Fruit fly (Drosophila melanogaster): ENCODE results near the gene Mst27D.
A peak's percentile ranks its signal among the peaks of the same experiment; 100 is the strongest.

Gene Mst27D

DNA sequence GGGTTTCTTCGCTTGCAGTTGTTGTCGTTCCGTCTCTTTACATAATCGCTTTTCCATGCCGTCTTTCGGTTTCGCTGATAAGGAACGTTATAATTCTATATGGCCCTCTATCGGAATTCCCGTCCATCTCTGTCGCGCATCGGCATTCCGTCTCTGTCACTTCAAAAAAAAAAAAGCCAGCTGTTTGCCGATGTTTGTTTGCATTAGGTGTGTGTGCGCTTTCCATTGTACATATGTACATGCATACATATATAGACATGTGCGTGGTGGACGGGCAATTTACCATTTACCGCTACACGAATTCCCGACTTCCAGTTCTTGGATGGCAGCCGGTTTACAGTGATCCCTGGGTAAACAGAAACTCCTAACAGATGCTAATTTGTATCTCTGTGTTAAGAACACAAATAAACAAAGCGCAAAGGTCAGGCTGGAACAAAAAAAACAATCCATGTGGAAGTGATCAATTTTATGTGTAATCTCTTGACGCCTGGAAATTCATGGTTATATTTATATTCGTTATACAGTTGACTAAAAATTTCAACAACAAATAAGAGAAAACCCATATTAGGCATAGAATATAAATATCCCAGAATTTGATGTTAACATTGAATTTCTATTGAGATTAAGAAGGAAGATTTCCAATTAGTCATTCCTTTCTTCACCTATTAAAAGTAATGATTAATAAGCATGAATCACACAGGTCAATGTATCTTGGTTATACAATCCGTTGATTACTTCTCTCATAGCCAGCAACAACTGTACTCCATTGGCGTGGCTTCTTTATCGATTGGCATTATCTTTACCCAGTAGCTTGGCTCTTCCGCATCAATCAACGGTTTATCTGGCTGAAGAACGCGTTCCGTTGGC lies 17.4 kb downstream of the Mst27D start (continued):
- TF ChIP-seq CG11560 (tag; IDR thresholded peaks at IDR 0.05) (no peak), corto (GFP tag; optimal IDR thresholded peaks at IDR 0.05) (no peak), CG14710 (tag; optimal IDR thresholded peaks at IDR 0.05) (no peak), ci (GFP tag; IDR thresholded peaks at IDR 0.05) (peak; percentile 84), eyg (GFP tag; optimal IDR thresholded peaks at IDR 0.05) (no peak), cg (GFP tag; optimal IDR thresholded peaks at IDR 0.05) (peak; percentile 35), CG17612 (GFP tag; IDR thresholded peaks at IDR 0.05) (no peak), CG31441 (GFP tag; IDR thresholded peaks at IDR 0.05) (0 out of 2 replicates have a peak, but pooled peaks have one; percentile 17), rib (GFP tag; IDR thresholded peaks at IDR 0.05) (peak; percentile 18; the same call in 1 of the 2 replicates), lab (GFP tag; optimal IDR thresholded peaks at IDR 0.05) (no peak), grn (GFP tag; optimal IDR thresholded peaks at IDR 0.05) (peak; percentile 25), CG2202 (tag; optimal IDR thresholded peaks at IDR 0.05) (peak; percentile 69), CG10959 (GFP tag; IDR thresholded peaks at IDR 0.05) (no peak), stwl (tag; optimal IDR thresholded peaks at IDR 0.05) (no peak), CG1603 (tag; optimal IDR thresholded peaks at IDR 0.05) (peak; percentile 44), fd96Cb (tag; optimal IDR thresholded peaks at IDR 0.05) (no peak), CG6791 (GFP tag; IDR thresholded peaks at IDR 0.05; ENCODE audit: partially characterized antibody) (no peak), z (GFP tag; IDR thresholded peaks at IDR 0.05) (peak; percentile 65), CG11723 (GFP tag; optimal IDR thresholded peaks at IDR 0.05) (peak; percentile 51), ash1 (GFP tag; optimal IDR thresholded peaks at IDR 0.05) (no peak), CG17385 (GFP tag; optimal IDR thresholded peaks at IDR 0.05) (peak; percentile 11), zfh2 (GFP tag; optimal IDR thresholded peaks at IDR 0.05) (no peak), Bteb2 (GFP tag; optimal IDR thresholded peaks at IDR 0.05) (no peak), NfI (GFP tag; optimal IDR thresholded peaks at IDR 0.05) (no peak), Meics (GFP tag; optimal IDR thresholded peaks at IDR 0.05) (no peak), salm (tag; optimal IDR thresholded peaks at IDR 0.05) (no peak), slou (GFP tag; optimal IDR thresholded peaks at IDR 0.05) (no peak), CG10654 (GFP tag; optimal IDR thresholded peaks at IDR 0.05) (no peak), CG3065 (GFP tag; optimal IDR thresholded peaks at IDR 0.05) (no peak), dmrt99B (tag; optimal IDR thresholded peaks at IDR 0.05) (peak; percentile 25), CG6254 (GFP tag; optimal IDR thresholded peaks at IDR 0.05) (no peak), Awh (GFP tag; IDR thresholded peaks at IDR 0.05) (peak; percentile 18; the same call in 1 of the 2 replicates), crc (GFP tag; optimal IDR thresholded peaks at IDR 0.05) (no peak), CG10979 (tag; optimal IDR thresholded peaks at IDR 0.05) (no peak), Dfd (GFP tag; optimal IDR thresholded peaks at IDR 0.05) (no peak), CG4404 (GFP tag; IDR thresholded peaks at IDR 0.05) (no peak), CG6175 (GFP tag; IDR thresholded peaks at IDR 0.05) (no peak), wek (GFP tag; optimal IDR thresholded peaks at IDR 0.05) (peak; percentile 41), run (tag; optimal IDR thresholded peaks at IDR 0.05) (no peak), Dref (GFP tag; IDR thresholded peaks at IDR 0.05) (no peak), ranshi (GFP tag; IDR thresholded peaks at IDR 0.05) (peak; percentile 54; the same call in 1 of the 2 replicates), CTCF (GFP tag; optimal IDR thresholded peaks at IDR 0.05) (no peak), CG30020 (tag; optimal IDR thresholded peaks at IDR 0.05) (no peak), CG1024 (GFP tag; IDR thresholded peaks at IDR 0.05) (peak; percentile 36; the same call in 1 of the 2 replicates), Blimp-1 (GFP tag; optimal IDR thresholded peaks at IDR 0.05) (peak; percentile 17), bsh (GFP tag; optimal IDR thresholded peaks at IDR 0.05) (peak in 1 of 2 experiments; percentile 76), D (optimal IDR thresholded peaks at IDR 0.05) (no peak), D (GFP tag; optimal IDR thresholded peaks at IDR 0.05) (peak; percentile 8), CG3726 (GFP tag; IDR thresholded peaks at IDR 0.05) (no peak), Sin3A (optimal IDR thresholded peaks at IDR 0.05) (no peak)

All from whole organism, embryonic.